Fruit fly (Drosophila melanogaster): Measurements from ENCODE around the gene CG4669.
A peak's percentile ranks its signal among the peaks of the same experiment; 100 is the strongest.

CG4669 gene

DNA sequence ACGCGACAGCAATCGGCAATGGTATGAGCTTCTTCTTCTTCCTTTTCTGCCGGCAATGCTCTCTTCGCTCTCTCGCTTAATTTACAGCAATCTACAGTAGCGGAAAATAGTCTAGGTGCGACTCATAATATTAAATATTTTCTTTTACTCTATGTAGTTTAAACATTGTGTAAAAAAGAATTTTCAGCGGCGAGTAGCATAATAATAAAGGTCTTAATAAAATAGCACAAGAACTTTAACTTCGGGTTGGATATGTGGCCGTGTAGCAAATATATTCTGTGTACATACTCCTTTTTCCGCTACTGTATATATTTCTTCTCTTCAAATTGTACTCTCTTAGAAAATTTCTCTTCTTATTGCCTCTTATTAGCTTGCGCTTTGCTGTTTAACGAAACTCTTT is 43.7 kb downstream of the CG4669 start, which contains the start of gene shep (continued):
- peak; percentile 70 for TF ChIP-seq danr (GFP tag; IDR thresholded peaks at IDR 0.05)
- peak; percentile 72 for TF ChIP-seq CG5245 (GFP tag; optimal IDR thresholded peaks at IDR 0.05)
- TF ChIP-seq salm (tag; optimal IDR thresholded peaks at IDR 0.05) = peak; percentile 79
- TF ChIP-seq CG14710 (tag; optimal IDR thresholded peaks at IDR 0.05) = peak; percentile 89
- TF ChIP-seq esg (GFP tag; conservative IDR thresholded peaks at IDR 0.05) = peak; percentile 86
- TF ChIP-seq sug (tag; optimal IDR thresholded peaks at IDR 0.05) = peak; percentile 77
- peak; percentile 88 for TF ChIP-seq CG18619 (GFP tag; optimal IDR thresholded peaks at IDR 0.05)
- peak; percentile 82 for TF ChIP-seq CG3847 (GFP tag; IDR thresholded peaks at IDR 0.05)
- TF ChIP-seq Poxn (GFP tag; IDR thresholded peaks at IDR 0.05) = peak; percentile 59
- TF ChIP-seq CG17385 (GFP tag; optimal IDR thresholded peaks at IDR 0.05) = peak; percentile 90
- TF ChIP-seq her (GFP tag; optimal IDR thresholded peaks at IDR 0.05) = peak; percentile 13
- TF ChIP-seq CG13624 (GFP tag; optimal IDR thresholded peaks at IDR 0.05) = peak; percentile 68
- peak; percentile 85 for TF ChIP-seq gro (GFP tag; optimal IDR thresholded peaks at IDR 0.05)
- peak; percentile 86 for TF ChIP-seq lbe (GFP tag; optimal IDR thresholded peaks at IDR 0.05)
- TF ChIP-seq Chrac-16 (GFP tag; optimal IDR thresholded peaks at IDR 0.05) = peak; percentile 86
- TF ChIP-seq CG8089 (GFP tag; optimal IDR thresholded peaks at IDR 0.05) = peak; percentile 59
- TF ChIP-seq ci (GFP tag; IDR thresholded peaks at IDR 0.05) = peak; percentile 93
- no peak for TF ChIP-seq da (GFP tag; optimal IDR thresholded peaks at IDR 0.05)
- peak; percentile 82 for TF ChIP-seq al (GFP tag; IDR thresholded peaks at IDR 0.05)
- TF ChIP-seq CG10209 (GFP tag; optimal IDR thresholded peaks at IDR 0.05) = peak; percentile 86
- peak; percentile 85 for TF ChIP-seq nau (GFP tag; optimal IDR thresholded peaks at IDR 0.05)
- TF ChIP-seq crol (GFP tag; IDR thresholded peaks at IDR 0.05) = peak; percentile 33; the same call in 1 of the 2 replicates
- peak; percentile 76 for TF ChIP-seq CG11093 (GFP tag; IDR thresholded peaks at IDR 0.05)
- peak; percentile 82 for TF ChIP-seq CG16815 (GFP tag; optimal IDR thresholded peaks at IDR 0.05)
- TF ChIP-seq odd (GFP tag; optimal IDR thresholded peaks at IDR 0.05) = peak; percentile 86
- peak; percentile 79 for TF ChIP-seq Dip3 (GFP tag; optimal IDR thresholded peaks at IDR 0.05)
- TF ChIP-seq grn (GFP tag; optimal IDR thresholded peaks at IDR 0.05) = no peak
- TF ChIP-seq dan (GFP tag; IDR thresholded peaks at IDR 0.05) = peak; percentile 50; the same call in 1 of the 2 replicates
- peak; percentile 55 for TF ChIP-seq tup (GFP tag; optimal IDR thresholded peaks at IDR 0.05)
- peak; percentile 75 for TF ChIP-seq CG10431 (GFP tag; optimal IDR thresholded peaks at IDR 0.05)
- TF ChIP-seq CG12236 (GFP tag; optimal IDR thresholded peaks at IDR 0.05) = peak; percentile 52
- peak; percentile 36; the same call in 1 of the 2 replicates for TF ChIP-seq CG10321 (GFP tag; IDR thresholded peaks at IDR 0.05)
- TF ChIP-seq CG31388 (GFP tag; optimal IDR thresholded peaks at IDR 0.05) = no peak
- TF ChIP-seq br (optimal IDR thresholded peaks at IDR 0.05) = no peak
- no peak for TF ChIP-seq CG13287 (GFP tag; IDR thresholded peaks at IDR 0.05; ENCODE audit: partially characterized antibody)
- peak; percentile 84 for TF ChIP-seq CG17328 (GFP tag; IDR thresholded peaks at IDR 0.05)
- TF ChIP-seq Dp (GFP tag; optimal IDR thresholded peaks at IDR 0.05) = no peak
- TF ChIP-seq bowl (GFP tag; IDR thresholded peaks at IDR 0.05) = peak; percentile 40; the same call in 1 of the 2 replicates
- no peak for TF ChIP-seq cad (GFP tag; optimal IDR thresholded peaks at IDR 0.05)
- peak; percentile 54; the same call in 1 of the 2 replicates for TF ChIP-seq Adf1 (GFP tag; IDR thresholded peaks at IDR 0.05)
- peak; percentile 70 for TF ChIP-seq CG6765 (GFP tag; optimal IDR thresholded peaks at IDR 0.05)
- TF ChIP-seq yki (optimal IDR thresholded peaks at IDR 0.05) = peak; percentile 89
- peak; percentile 61 for TF ChIP-seq CG7928 (GFP tag; optimal IDR thresholded peaks at IDR 0.05)
- peak; percentile 92 for TF ChIP-seq so (GFP tag; IDR thresholded peaks at IDR 0.05)
- TF ChIP-seq BEAF-32 (GFP tag; optimal IDR thresholded peaks at IDR 0.05) = no peak
- TF ChIP-seq CG34422 (GFP tag; IDR thresholded peaks at IDR 0.05) = peak; percentile 88
- peak; percentile 74 for TF ChIP-seq Nf-YB (GFP tag; optimal IDR thresholded peaks at IDR 0.05)
- TF ChIP-seq lilli (GFP tag; optimal IDR thresholded peaks at IDR 0.05) = peak; percentile 89
- TF ChIP-seq CG11723 (GFP tag; optimal IDR thresholded peaks at IDR 0.05) = peak; percentile 73
- TF ChIP-seq Bdp1 (GFP tag; optimal IDR thresholded peaks at IDR 0.05) = peak; percentile 44
- peak; percentile 66 for TF ChIP-seq crc (GFP tag; optimal IDR thresholded peaks at IDR 0.05)
- TF ChIP-seq MESR4 (GFP tag; optimal IDR thresholded peaks at IDR 0.05) = peak; percentile 20
- peak; percentile 82 for TF ChIP-seq Rx (GFP tag; IDR thresholded peaks at IDR 0.05)

Measured in whole organism, embryonic.